Worm (Caenorhabditis elegans) whole organism, L2 larva: ENCODE data around the gene anat-1.
"Not testable (repeated sequence)": the region's sequence is repeated elsewhere in the genome, so short reads cannot be mapped to it uniquely, and the experiment has no call there.

Source experiments
- C34F6.9 ChIP-seq: fragments of 150-350 bp; optimal IDR thresholded peaks from 2 replicates; lab custom pipeline; 2014; ENCODE audit warnings: missing biosample characterization, missing genetic modification characterization
- R02D3.7 ChIP-seq: fragments of 150-350 bp; optimal IDR thresholded peaks from 2 replicates; lab custom pipeline; 2014; ENCODE audit warnings: missing biosample characterization, missing genetic modification characterization
- Y55F3AM.14 ChIP-seq: fragments of 200-800 bp; sonication (Bioruptor generic); optimal IDR thresholded peaks from 2 replicates; lab custom pipeline; 2018; ENCODE audit warnings: mild to moderate bottlenecking, missing genetic modification characterization, missing compliant biosample characterization
- alr-1 ChIP-seq: fragments of 150-350 bp; optimal IDR thresholded peaks from 2 replicates; lab custom pipeline; 2014; ENCODE audit warnings: missing biosample characterization, missing genetic modification characterization
- aly-2 ChIP-seq: fragments of 150-350 bp; optimal IDR thresholded peaks from 2 replicates; lab custom pipeline; 2014; ENCODE audit warnings: missing biosample characterization, missing genetic modification characterization
- ama-1 ChIP-seq: fragments of 150-350 bp; optimal IDR thresholded peaks from 2 replicates; lab custom pipeline; 2018; ENCODE audit warnings: inconsistent platforms
- ceh-16 ChIP-seq: fragments of 150-350 bp; optimal IDR thresholded peaks from 2 replicates; lab custom pipeline; 2014; ENCODE audit warnings: missing biosample characterization, missing genetic modification characterization
- dmd-4 ChIP-seq: sonication (generic microtip); optimal IDR thresholded peaks from 2 replicates; lab custom pipeline; 2017; ENCODE audit warnings: missing biosample characterization, missing genetic modification characterization
- egl-27 ChIP-seq: sonication (generic microtip); optimal IDR thresholded peaks from 3 replicates; lab custom pipeline; 2017; ENCODE audit warnings: missing biosample characterization, missing genetic modification reagents, missing genetic modification characterization
- elt-1 ChIP-seq: fragments of 150-350 bp; optimal IDR thresholded peaks from 2 replicates; lab custom pipeline; 2014; ENCODE audit warnings: missing biosample characterization, missing genetic modification characterization
- elt-3 ChIP-seq: sonication (generic microtip); optimal IDR thresholded peaks from 2 replicates; lab custom pipeline; 2017; ENCODE audit warnings: missing biosample characterization, missing genetic modification characterization
- fos-1 ChIP-seq: fragments of 150-350 bp; optimal IDR thresholded peaks from 2 replicates; lab custom pipeline; 2014; ENCODE audit warnings: missing biosample characterization, missing genetic modification characterization
- gmeb-1 ChIP-seq: fragments of 150-350 bp; optimal IDR thresholded peaks from 2 replicates; lab custom pipeline; 2014; ENCODE audit warnings: missing biosample characterization, missing genetic modification characterization
- mab-5 ChIP-seq: fragments of 150-350 bp; optimal IDR thresholded peaks from 2 replicates; lab custom pipeline; 2014; ENCODE audit warnings: missing biosample characterization, missing genetic modification characterization
- nhr-11 ChIP-seq: fragments of 150-350 bp; optimal IDR thresholded peaks from 2 replicates; lab custom pipeline; 2014; ENCODE audit warnings: missing biosample characterization, missing genetic modification characterization
- nhr-129 ChIP-seq: fragments of 150-350 bp; optimal IDR thresholded peaks from 2 replicates; lab custom pipeline; 2014; ENCODE audit warnings: missing biosample characterization, missing genetic modification characterization
- nhr-237 ChIP-seq: fragments of 150-350 bp; optimal IDR thresholded peaks from 2 replicates; lab custom pipeline; 2014; ENCODE audit warnings: missing biosample characterization, missing genetic modification characterization
- nhr-25 ChIP-seq: fragments of 150-350 bp; sonication (generic microtip); optimal IDR thresholded peaks from 3 replicates; lab custom pipeline; 2014; ENCODE audit warnings: missing biosample characterization, missing genetic modification characterization
- skn-1 ChIP-seq: sonication (generic microtip); optimal IDR thresholded peaks from 2 replicates; lab custom pipeline; 2017; ENCODE audit warnings: missing biosample characterization, missing genetic modification characterization
- sma-3 ChIP-seq: sonication (generic microtip); optimal IDR thresholded peaks from 2 replicates; lab custom pipeline; 2016; ENCODE audit warnings: missing genetic modification reagents, missing genetic modification characterization, missing compliant biosample characterization
- sma-9 ChIP-seq, 2 experiments: fragments of 150-350 bp in 1 of 2; sonication (generic microtip) in 1 of 2; optimal IDR thresholded peaks; 2 replicates each; lab custom pipeline; 2014 to 2016; ENCODE audit warnings: missing genetic modification characterization in 2 of 2, mild to moderate bottlenecking in 1 of 2, missing biosample characterization in 1 of 2, missing compliant biosample characterization in 1 of 2, missing genetic modification reagents in 1 of 2, moderate library complexity in 1 of 2
- snpc-4 ChIP-seq: fragments of 150-350 bp; optimal IDR thresholded peaks from 2 replicates; lab custom pipeline; 2014; ENCODE audit warnings: missing biosample characterization, missing genetic modification characterization
- unc-39 ChIP-seq: fragments of 150-350 bp; optimal IDR thresholded peaks from 2 replicates; lab custom pipeline; 2014; ENCODE audit warnings: missing biosample characterization, missing genetic modification characterization
- unc-55 ChIP-seq: fragments of 150-350 bp; sonication (generic microtip); optimal IDR thresholded peaks from 3 replicates; lab custom pipeline; 2014; ENCODE audit warnings: missing biosample characterization, missing genetic modification reagents, missing genetic modification characterization

Gene anat-1

ce11 chrIV:6818369-6818768 is 47.7 kb downstream of the anat-1 start, which contains the start of gene C17H12.8:
C17H12.8 (plus strand) TSS chrIV:6818703.
- TF ChIP-seq sma-9 (GFP tag; optimal IDR thresholded peaks at IDR 0.05; lab: Kevin White, UChicago) (peak; percentile 48), sma-9 (tag; optimal IDR thresholded peaks at IDR 0.05; lab: Kevin White, UChicago) (no peak), nhr-11 (tag; lab: Kevin White, UChicago) (no peak), fos-1 (peak; percentile 73)

DNA sequence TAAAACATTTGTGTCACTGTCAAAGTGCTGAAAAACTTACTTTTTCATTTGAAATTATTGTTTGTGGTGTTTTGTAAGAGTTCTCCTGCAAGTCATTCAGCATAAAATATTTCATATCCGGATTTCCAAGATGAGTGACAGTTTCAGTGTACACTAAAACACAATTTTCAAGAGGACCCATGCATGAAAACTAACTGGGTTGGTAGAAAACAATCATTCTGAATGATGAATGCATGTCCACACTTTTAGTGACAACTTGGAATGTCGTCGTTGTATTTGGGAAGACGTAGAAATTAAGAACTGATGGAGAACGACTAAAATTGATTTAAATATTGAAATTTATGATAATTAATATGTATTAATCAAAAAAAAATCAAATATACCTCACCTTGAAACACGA is 51.1 kb downstream of the anat-1 start:
- TF ChIP-seq elt-3 (tag; lab: Kevin White, UChicago) (no peak), R02D3.7 (tag; lab: Kevin White, UChicago) (no peak), unc-39 (tag; lab: Kevin White, UChicago) (no peak), aly-2 (no peak), sma-3 (GFP tag; lab: Kevin White, UChicago) (no peak), mab-5 (no peak), C34F6.9 (no peak), nhr-237 (tag; lab: Kevin White, UChicago) (no peak), ama-1 (no peak), nhr-11 (tag; lab: Kevin White, UChicago) (no peak), elt-1 (tag; lab: Kevin White, UChicago) (no peak), nhr-129 (tag; lab: Kevin White, UChicago) (no peak), egl-27 (tag; lab: Kevin White, UChicago) (no peak), fos-1 (no peak), Y55F3AM.14 (GFP tag; lab: Kevin White, UChicago) (no peak)

- no peak for TF ChIP-seq unc-55 (GFP tag; lab: Kevin White, UChicago)
- TF ChIP-seq snpc-4 (tag; lab: Kevin White, UChicago): no peak
- TF ChIP-seq gmeb-1: no peak
- TF ChIP-seq aly-2: no peak
- no peak for TF ChIP-seq alr-1 (tag; lab: Kevin White, UChicago)
- no peak for TF ChIP-seq egl-27 (tag; lab: Kevin White, UChicago)
- no peak for TF ChIP-seq nhr-237 (tag; lab: Kevin White, UChicago)
- TF ChIP-seq, all 48 proteins: peak for 0
These were observed 51.8 kb downstream of the anat-1 start, which contains the start of gene C17H12.6 for ce11 chrIV:6822406-6822805. C17H12.6 (minus strand) TSS chrIV:6822506.

ce11 chrIV:6824622-6825021 is 54.0 kb downstream of the anat-1 start, which contains the start of gene H20E11.3:
H20E11.3 (plus strand) TSS chrIV:6824816.
- TF ChIP-seq fos-1 (peak; percentile 49), dmd-4 (tag; lab: Kevin White, UChicago) (no peak), nhr-25 (tag; lab: Kevin White, UChicago) (no peak), gmeb-1 (no peak), ama-1 (no peak), skn-1 (tag; lab: Kevin White, UChicago) (peak; percentile 85), ceh-16 (tag; lab: Kevin White, UChicago) (no peak)

ce11 chrIV:6827477-6827876 is 56.8 kb downstream of the anat-1 start, which contains the start of gene H20E11.2:
H20E11.2 (plus strand) TSS chrIV:6827777.
- TF ChIP-seq skn-1 (tag; lab: Kevin White, UChicago); Y55F3AM.14 (GFP tag; lab: Kevin White, UChicago); mab-5: not testable (repeated sequence)
